Fruit fly (Drosophila melanogaster): ENCODE data around the gene Spn27A.

- TF ChIP-seq CG17806 (tag; optimal IDR thresholded peaks at IDR 0.05) (no peak), CG34367 (tag; optimal IDR thresholded peaks at IDR 0.05) (no peak), CG8159 (tag; optimal IDR thresholded peaks at IDR 0.05) (no peak), D1 (tag; optimal IDR thresholded peaks at IDR 0.05) (no peak), EcR (GFP tag; optimal IDR thresholded peaks at IDR 0.05) (peak; percentile 60), CG8301 (tag; optimal IDR thresholded peaks at IDR 0.05) (no peak), gl (tag; optimal IDR thresholded peaks at IDR 0.05) (no peak), CG14655 (GFP tag; optimal IDR thresholded peaks at IDR 0.05) (no peak)
Observed at dm6 chr2L:6657969-6658748, 15.0 kb downstream of the Spn27A start, which contains the start of the genes CG31636 and Ube4A.

Data from whole organism, pupa.